Worm (Caenorhabditis elegans) whole organism, L2 larva: ENCODE measurements around the gene K10D2.8.

Source experiments
- C34F6.9 ChIP-seq: fragments of 150-350 bp; optimal IDR thresholded peaks from 2 replicates; lab custom pipeline; 2014; ENCODE audit warnings: missing biosample characterization, missing genetic modification characterization
- F13H6.1 ChIP-seq: sonication (generic microtip); optimal IDR thresholded peaks from 2 replicates; lab custom pipeline; 2016; ENCODE audit warnings: missing genetic modification characterization, missing compliant biosample characterization
- Y55F3AM.14 ChIP-seq: fragments of 200-800 bp; sonication (Bioruptor generic); optimal IDR thresholded peaks from 2 replicates; lab custom pipeline; 2018; ENCODE audit warnings: mild to moderate bottlenecking, missing genetic modification characterization, missing compliant biosample characterization
- aly-2 ChIP-seq: fragments of 150-350 bp; optimal IDR thresholded peaks from 2 replicates; lab custom pipeline; 2014; ENCODE audit warnings: missing biosample characterization, missing genetic modification characterization
- ceh-16 ChIP-seq: fragments of 150-350 bp; optimal IDR thresholded peaks from 2 replicates; lab custom pipeline; 2014; ENCODE audit warnings: missing biosample characterization, missing genetic modification characterization
- ceh-82 ChIP-seq: fragments of 150-350 bp; optimal IDR thresholded peaks from 2 replicates; lab custom pipeline; 2014; ENCODE audit warnings: missing biosample characterization, missing genetic modification characterization
- crh-2 ChIP-seq: sonication (generic microtip); optimal IDR thresholded peaks from 2 replicates; lab custom pipeline; 2017; ENCODE audit warnings: missing biosample characterization, missing genetic modification characterization
- dmd-4 ChIP-seq: sonication (generic microtip); optimal IDR thresholded peaks from 2 replicates; lab custom pipeline; 2017; ENCODE audit warnings: missing biosample characterization, missing genetic modification characterization
- egl-27 ChIP-seq: sonication (generic microtip); optimal IDR thresholded peaks from 3 replicates; lab custom pipeline; 2017; ENCODE audit warnings: missing biosample characterization, missing genetic modification reagents, missing genetic modification characterization
- elt-1 ChIP-seq: fragments of 150-350 bp; optimal IDR thresholded peaks from 2 replicates; lab custom pipeline; 2014; ENCODE audit warnings: missing biosample characterization, missing genetic modification characterization
- lin-11 ChIP-seq: fragments of 150-350 bp; sonication (generic microtip); optimal IDR thresholded peaks from 2 replicates; lab custom pipeline; 2014; ENCODE audit warnings: missing biosample characterization, missing genetic modification characterization, inconsistent platforms, mixed read lengths
- lsy-2 ChIP-seq, 2 experiments: fragments of 150-350 bp in 1 of 2; sonication (generic microtip) in 1 of 2; optimal IDR thresholded peaks; 2 replicates each; lab custom pipeline; 2014 to 2017; ENCODE audit warnings: missing biosample characterization in 2 of 2, missing genetic modification characterization in 2 of 2
- mab-5 ChIP-seq: fragments of 150-350 bp; optimal IDR thresholded peaks from 2 replicates; lab custom pipeline; 2014; ENCODE audit warnings: missing biosample characterization, missing genetic modification characterization
- mbf-1 ChIP-seq: sonication (generic microtip); optimal IDR thresholded peaks from 2 replicates; lab custom pipeline; 2017; ENCODE audit warnings: missing biosample characterization, missing genetic modification characterization
- mdl-1 ChIP-seq, 2 experiments: fragments of 150-350 bp in 1 of 2; sonication (generic microtip) in 1 of 2; optimal IDR thresholded peaks; 2 replicates each; lab custom pipeline; 2017; ENCODE audit warnings: missing biosample characterization in 2 of 2, missing genetic modification characterization in 2 of 2
- nhr-11 ChIP-seq: fragments of 150-350 bp; optimal IDR thresholded peaks from 2 replicates; lab custom pipeline; 2014; ENCODE audit warnings: missing biosample characterization, missing genetic modification characterization
- nhr-12 ChIP-seq: fragments of 150-350 bp; optimal IDR thresholded peaks from 2 replicates; lab custom pipeline; 2014; ENCODE audit warnings: missing biosample characterization, missing genetic modification characterization
- nhr-21 ChIP-seq: fragments of 150-350 bp; optimal IDR thresholded peaks from 2 replicates; lab custom pipeline; 2014; ENCODE audit warnings: missing biosample characterization, missing genetic modification characterization
- nhr-23 ChIP-seq: fragments of 150-350 bp; optimal IDR thresholded peaks from 2 replicates; lab custom pipeline; 2014; ENCODE audit warnings: missing biosample characterization, missing genetic modification reagents, missing genetic modification characterization
- nhr-237 ChIP-seq: fragments of 150-350 bp; optimal IDR thresholded peaks from 2 replicates; lab custom pipeline; 2014; ENCODE audit warnings: missing biosample characterization, missing genetic modification characterization
- nhr-25 ChIP-seq: fragments of 150-350 bp; sonication (generic microtip); optimal IDR thresholded peaks from 3 replicates; lab custom pipeline; 2014; ENCODE audit warnings: missing biosample characterization, missing genetic modification characterization
- nhr-77 ChIP-seq: fragments of 150-350 bp; optimal IDR thresholded peaks from 2 replicates; lab custom pipeline; 2014; ENCODE audit warnings: missing biosample characterization, missing genetic modification characterization
- peb-1 ChIP-seq: fragments of 150-350 bp; optimal IDR thresholded peaks from 2 replicates; lab custom pipeline; 2014; ENCODE audit warnings: missing biosample characterization, missing genetic modification characterization
- sem-4 ChIP-seq: fragments of 150-350 bp; optimal IDR thresholded peaks from 2 replicates; lab custom pipeline; 2014; ENCODE audit warnings: missing biosample characterization, missing genetic modification reagents, missing genetic modification characterization
- skn-1 ChIP-seq: sonication (generic microtip); optimal IDR thresholded peaks from 2 replicates; lab custom pipeline; 2017; ENCODE audit warnings: missing biosample characterization, missing genetic modification characterization
- sma-3 ChIP-seq: sonication (generic microtip); optimal IDR thresholded peaks from 2 replicates; lab custom pipeline; 2016; ENCODE audit warnings: missing genetic modification reagents, missing genetic modification characterization, missing compliant biosample characterization
- sma-9 ChIP-seq, 2 experiments: fragments of 150-350 bp in 1 of 2; sonication (generic microtip) in 1 of 2; optimal IDR thresholded peaks; 2 replicates each; lab custom pipeline; 2014 to 2016; ENCODE audit warnings: missing genetic modification characterization in 2 of 2, mild to moderate bottlenecking in 1 of 2, missing biosample characterization in 1 of 2, missing compliant biosample characterization in 1 of 2, missing genetic modification reagents in 1 of 2, moderate library complexity in 1 of 2
- unc-55 ChIP-seq: fragments of 150-350 bp; sonication (generic microtip); optimal IDR thresholded peaks from 3 replicates; lab custom pipeline; 2014; ENCODE audit warnings: missing biosample characterization, missing genetic modification reagents, missing genetic modification characterization
- unc-62 ChIP-seq: fragments of 150-350 bp; optimal IDR thresholded peaks from 2 replicates; lab custom pipeline; 2014; ENCODE audit warnings: missing biosample characterization, missing genetic modification reagents, missing genetic modification characterization
- ztf-1 ChIP-seq: fragments of 200-800 bp; sonication (Bioruptor generic); conservative IDR thresholded peaks from 2 replicates; pipeline ENCODE4 v1.3.6; 2022; ENCODE audit warnings: missing genetic modification characterization, missing compliant biosample characterization
- ztf-11 ChIP-seq: sonication (generic microtip); optimal IDR thresholded peaks from 2 replicates; lab custom pipeline; 2017; ENCODE audit warnings: missing biosample characterization, missing genetic modification characterization
- ztf-4 ChIP-seq: fragments of 150-350 bp; optimal IDR thresholded peaks from 2 replicates; lab custom pipeline; 2014; ENCODE audit warnings: missing biosample characterization, missing genetic modification characterization

Gene K10D2.8

ce11 chrIII:5150012-5150411, 38.5 kb upstream of the K10D2.8 start:
- no peak for TF ChIP-seq elt-1 (tag; lab: Kevin White, UChicago)
- no peak for TF ChIP-seq ceh-16
- TF ChIP-seq mbf-1 (tag; lab: Kevin White, UChicago): no peak
- no peak for TF ChIP-seq nhr-12 (tag; lab: Kevin White, UChicago)
- TF ChIP-seq lsy-2 (tag; optimal IDR thresholded peaks at IDR 0.05; lab: Kevin White, UChicago): no peak
- no peak for TF ChIP-seq ztf-11 (tag; lab: Kevin White, UChicago)
- no peak for TF ChIP-seq ceh-82 (tag; lab: Kevin White, UChicago)
- no peak for TF ChIP-seq mdl-1 (tag; optimal IDR thresholded peaks at IDR 0.05; lab: Kevin White, UChicago)
- no peak for TF ChIP-seq mab-5 (tag; lab: Kevin White, UChicago)
- TF ChIP-seq Y55F3AM.14 (GFP tag; lab: Kevin White, UChicago): no peak
- no peak for TF ChIP-seq sma-3
- TF ChIP-seq dmd-4 (tag; lab: Kevin White, UChicago): no peak
- no peak for TF ChIP-seq C34F6.9 (tag; lab: Kevin White, UChicago)
- TF ChIP-seq unc-55 (GFP tag; lab: Kevin White, UChicago): no peak
- no peak for TF ChIP-seq lin-11 (tag; lab: Kevin White, UChicago)
- no peak for TF ChIP-seq F13H6.1 (tag; lab: Kevin White, UChicago)

- no peak for TF ChIP-seq nhr-23 (tag; lab: Kevin White, UChicago)
- TF ChIP-seq skn-1: no peak
- no peak for TF ChIP-seq nhr-237 (tag; lab: Kevin White, UChicago)
- TF ChIP-seq aly-2 (tag; lab: Kevin White, UChicago): no peak
- no peak for TF ChIP-seq F13H6.1 (tag; lab: Kevin White, UChicago)
- no peak for TF ChIP-seq dmd-4 (tag; lab: Kevin White, UChicago)
- TF ChIP-seq ceh-82 (tag; lab: Kevin White, UChicago): no peak
- TF ChIP-seq crh-2: no peak
- no peak for TF ChIP-seq sma-3
- TF ChIP-seq sma-9 (GFP tag; optimal IDR thresholded peaks at IDR 0.05; lab: Kevin White, UChicago): no peak
- TF ChIP-seq sma-9 (tag; optimal IDR thresholded peaks at IDR 0.05; lab: Kevin White, UChicago): no peak
- no peak for TF ChIP-seq nhr-25 (tag; lab: Kevin White, UChicago)
Observed at ce11 chrIII:5150980-5151379, 37.5 kb upstream of the K10D2.8 start.

- TF ChIP-seq unc-55 (GFP tag; lab: Kevin White, UChicago): peak; percentile 80
- no peak for TF ChIP-seq mdl-1 (tag; optimal IDR thresholded peaks at IDR 0.05; lab: Kevin White, UChicago)
- peak in 1 of 2 experiments; percentile 54 for TF ChIP-seq lsy-2 (tag; optimal IDR thresholded peaks at IDR 0.05; lab: Kevin White, UChicago)
- TF ChIP-seq C34F6.9 (tag; lab: Kevin White, UChicago): peak; percentile 64
- peak; percentile 21 for TF ChIP-seq crh-2
Observed at ce11 chrIII:5153137-5153536, 35.4 kb upstream of the K10D2.8 start, which contains the start of the genes rbm-42 and grwd-1. Gene rbm-42, minus strand, starts transcription at chrIII:5153229. Gene grwd-1, plus strand, starts transcription at chrIII:5153464.

- no peak for TF ChIP-seq C34F6.9 (tag; lab: Kevin White, UChicago)
- TF ChIP-seq ceh-16: no peak
- no peak for TF ChIP-seq crh-2
- TF ChIP-seq ztf-11 (tag; lab: Kevin White, UChicago): no peak
- no peak for TF ChIP-seq unc-62 (GFP tag; lab: Kevin White, UChicago)
- no peak for TF ChIP-seq dmd-4 (tag; lab: Kevin White, UChicago)
- no peak for TF ChIP-seq nhr-11 (tag; lab: Kevin White, UChicago)
- TF ChIP-seq mdl-1 (tag; optimal IDR thresholded peaks at IDR 0.05; lab: Kevin White, UChicago): no peak
- no peak for TF ChIP-seq nhr-12 (tag; lab: Kevin White, UChicago)
- no peak for TF ChIP-seq ceh-82 (tag; lab: Kevin White, UChicago)
- no peak for TF ChIP-seq nhr-23 (tag; lab: Kevin White, UChicago)
- TF ChIP-seq ztf-4 (tag; lab: Kevin White, UChicago): no peak
- TF ChIP-seq lin-11 (tag; lab: Kevin White, UChicago): no peak
- no peak for TF ChIP-seq nhr-77 (tag; lab: Kevin White, UChicago)
- TF ChIP-seq nhr-21: no peak
- TF ChIP-seq sem-4: no peak
- no peak for TF ChIP-seq aly-2 (tag; lab: Kevin White, UChicago)
- no peak for TF ChIP-seq ztf-1
- TF ChIP-seq sma-9 (GFP tag; optimal IDR thresholded peaks at IDR 0.05; lab: Kevin White, UChicago): no peak
- no peak for TF ChIP-seq sma-9 (tag; optimal IDR thresholded peaks at IDR 0.05; lab: Kevin White, UChicago)
Observed at ce11 chrIII:5155393-5155792, 33.1 kb upstream of the K10D2.8 start.

- TF ChIP-seq lsy-2 (tag; optimal IDR thresholded peaks at IDR 0.05; lab: Kevin White, UChicago) (no peak), ceh-82 (tag; lab: Kevin White, UChicago) (no peak), ztf-4 (tag; lab: Kevin White, UChicago) (no peak), Y55F3AM.14 (GFP tag; lab: Kevin White, UChicago) (no peak), sma-3 (no peak), egl-27 (no peak), nhr-23 (tag; lab: Kevin White, UChicago) (no peak), nhr-12 (tag; lab: Kevin White, UChicago) (no peak), peb-1 (tag; lab: Kevin White, UChicago) (no peak)
Observed at ce11 chrIII:5158674-5159073, 29.9 kb upstream of the K10D2.8 start, which contains the start of gene oxy-4. Gene oxy-4, minus strand, starts transcription at chrIII:5158774.
